Worm (Caenorhabditis elegans): ENCODE data around the gene cwp-2.

Gene cwp-2

DNA sequence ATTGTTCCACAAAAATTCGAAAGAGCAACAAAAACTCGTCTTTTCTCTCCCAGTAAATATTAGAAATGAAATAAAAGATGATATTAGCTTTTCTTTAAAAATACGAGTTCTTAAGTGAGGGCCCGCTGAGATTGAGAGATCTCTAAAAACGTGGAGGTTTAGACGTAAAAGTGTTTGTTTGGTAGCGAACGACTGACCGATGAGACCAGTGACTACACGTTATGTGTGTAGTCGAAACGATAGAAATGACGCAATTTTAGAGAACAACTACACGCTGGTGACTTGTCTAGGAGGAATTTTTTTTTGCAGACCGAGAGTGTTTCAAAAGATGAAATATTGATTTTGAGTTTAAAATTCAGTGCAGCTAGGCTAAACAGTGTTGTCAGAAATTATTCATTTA lies 20.3 kb upstream of the cwp-2 start, which contains the start of gene C37H5.13:
Gene C37H5.13, minus strand, starts transcription at position 229 of the 400 bp plus-strand sequence.
- TF ChIP-seq dmd-4 (tag; optimal IDR thresholded peaks at IDR 0.05) = no peak
- TF ChIP-seq nhr-12 (tag; optimal IDR thresholded peaks at IDR 0.05) = no peak
- TF ChIP-seq ceh-82 (tag; optimal IDR thresholded peaks at IDR 0.05) = no peak
- no peak for TF ChIP-seq sma-3 (GFP tag; optimal IDR thresholded peaks at IDR 0.05)
- TF ChIP-seq skn-1 (tag; optimal IDR thresholded peaks at IDR 0.05) = no peak
- no peak for TF ChIP-seq lin-13 (GFP tag; optimal IDR thresholded peaks at IDR 0.05)
- no peak for TF ChIP-seq mbf-1 (tag; optimal IDR thresholded peaks at IDR 0.05)
- TF ChIP-seq nhr-129 (tag; optimal IDR thresholded peaks at IDR 0.05) = peak; percentile 97
- TF ChIP-seq nhr-25 (tag; optimal IDR thresholded peaks at IDR 0.05) = peak; percentile 22
- TF ChIP-seq ZK546.5 (tag; optimal IDR thresholded peaks at IDR 0.05) = no peak
- TF ChIP-seq nhr-11 (tag; optimal IDR thresholded peaks at IDR 0.05) = no peak
- TF ChIP-seq lsy-2 (tag; optimal IDR thresholded peaks at IDR 0.05) = peak in 1 of 2 experiments; percentile 49
- no peak for TF ChIP-seq nhr-77 (tag; optimal IDR thresholded peaks at IDR 0.05)
- peak; percentile 67 for TF ChIP-seq sma-9 (GFP tag; optimal IDR thresholded peaks at IDR 0.05)
- TF ChIP-seq sma-9 (tag; optimal IDR thresholded peaks at IDR 0.05) = no peak
- TF ChIP-seq F13H6.1 (tag; optimal IDR thresholded peaks at IDR 0.05) = peak; percentile 65
- peak; percentile 49 for TF ChIP-seq crh-2 (tag; optimal IDR thresholded peaks at IDR 0.05)
- TF ChIP-seq ztf-1 (GFP tag; conservative IDR thresholded peaks at IDR 0.05) = no peak
- peak; percentile 40 for TF ChIP-seq fos-1 (tag; optimal IDR thresholded peaks at IDR 0.05)
- TF ChIP-seq C34F6.9 (tag; optimal IDR thresholded peaks at IDR 0.05) = no peak

DNA sequence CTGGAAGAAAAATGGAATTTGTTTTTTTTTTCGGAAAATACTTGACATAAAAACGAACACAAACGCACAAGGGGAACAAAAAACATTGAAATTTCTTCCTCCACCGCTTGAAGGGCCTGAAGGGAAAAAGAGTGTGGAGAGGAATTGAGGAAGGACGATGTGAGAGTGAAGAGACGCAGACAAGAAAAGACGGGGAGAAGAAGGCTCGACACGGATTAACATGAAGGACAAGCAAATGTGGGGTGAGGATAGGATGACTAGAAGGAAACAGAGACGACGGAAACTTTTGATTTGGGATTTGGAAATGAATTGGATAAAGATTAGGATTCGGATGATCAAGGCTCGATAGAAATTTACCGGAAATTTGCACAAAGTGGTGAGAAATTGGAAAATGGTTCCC lies 18.1 kb upstream of the cwp-2 start:
- TF ChIP-seq nhr-77 (tag; optimal IDR thresholded peaks at IDR 0.05) (no peak), Y55F3AM.14 (GFP tag; optimal IDR thresholded peaks at IDR 0.05) (no peak), lin-11 (tag; optimal IDR thresholded peaks at IDR 0.05) (no peak), unc-62 (GFP tag; optimal IDR thresholded peaks at IDR 0.05) (no peak), lin-39 (tag; optimal IDR thresholded peaks at IDR 0.05) (no peak), blmp-1 (tag; optimal IDR thresholded peaks at IDR 0.05; ENCODE audit: insufficient read depth) (no peak), gmeb-1 (tag; optimal IDR thresholded peaks at IDR 0.05) (no peak), nhr-25 (tag; optimal IDR thresholded peaks at IDR 0.05) (no peak), nhr-6 (tag; optimal IDR thresholded peaks at IDR 0.05) (no peak), ceh-16 (tag; optimal IDR thresholded peaks at IDR 0.05) (no peak), fos-1 (tag; optimal IDR thresholded peaks at IDR 0.05) (no peak), lsy-2 (tag; optimal IDR thresholded peaks at IDR 0.05) (peak in 1 of 2 experiments; percentile 45), nhr-129 (tag; optimal IDR thresholded peaks at IDR 0.05) (peak; percentile 51), F13H6.1 (tag; optimal IDR thresholded peaks at IDR 0.05) (no peak), unc-55 (GFP tag; optimal IDR thresholded peaks at IDR 0.05) (peak; percentile 42), zag-1 (tag; optimal IDR thresholded peaks at IDR 0.05) (no peak), crh-2 (tag; optimal IDR thresholded peaks at IDR 0.05) (no peak), elt-1 (tag; optimal IDR thresholded peaks at IDR 0.05) (no peak)

DNA sequence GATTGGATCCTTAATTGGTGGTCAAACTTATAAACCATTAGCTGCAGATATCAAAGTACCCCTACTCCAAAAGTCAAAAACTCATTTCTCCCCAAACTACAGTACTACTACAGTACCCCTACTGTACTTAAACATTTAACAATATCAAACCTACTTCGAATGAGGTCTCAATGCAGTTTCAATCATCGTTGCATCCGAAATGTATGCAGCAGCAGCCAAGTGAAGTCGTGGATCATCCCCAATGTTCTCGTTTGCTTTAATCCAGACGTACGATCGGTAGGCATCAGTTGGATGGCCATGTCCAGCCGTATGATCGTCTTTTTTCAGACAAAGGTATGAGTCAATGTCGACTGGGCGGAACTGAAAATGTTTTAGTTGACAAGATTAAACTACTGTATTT lies 15.1 kb upstream of the cwp-2 start:
- TF ChIP-seq elt-1 (tag; optimal IDR thresholded peaks at IDR 0.05) (no peak), elt-3 (tag; optimal IDR thresholded peaks at IDR 0.05) (no peak), sma-3 (GFP tag; optimal IDR thresholded peaks at IDR 0.05) (no peak), unc-55 (GFP tag; optimal IDR thresholded peaks at IDR 0.05) (no peak), nhr-23 (tag; optimal IDR thresholded peaks at IDR 0.05) (no peak), zag-1 (tag; optimal IDR thresholded peaks at IDR 0.05) (no peak), blmp-1 (tag; optimal IDR thresholded peaks at IDR 0.05; ENCODE audit: insufficient read depth) (no peak), skn-1 (tag; optimal IDR thresholded peaks at IDR 0.05) (no peak), F13H6.1 (tag; optimal IDR thresholded peaks at IDR 0.05) (no peak), C34F6.9 (tag; optimal IDR thresholded peaks at IDR 0.05) (no peak), egl-27 (tag; optimal IDR thresholded peaks at IDR 0.05) (no peak), lin-11 (tag; optimal IDR thresholded peaks at IDR 0.05) (no peak), peb-1 (tag; optimal IDR thresholded peaks at IDR 0.05) (no peak), ZK546.5 (tag; optimal IDR thresholded peaks at IDR 0.05) (no peak), unc-39 (tag; optimal IDR thresholded peaks at IDR 0.05) (no peak)

DNA sequence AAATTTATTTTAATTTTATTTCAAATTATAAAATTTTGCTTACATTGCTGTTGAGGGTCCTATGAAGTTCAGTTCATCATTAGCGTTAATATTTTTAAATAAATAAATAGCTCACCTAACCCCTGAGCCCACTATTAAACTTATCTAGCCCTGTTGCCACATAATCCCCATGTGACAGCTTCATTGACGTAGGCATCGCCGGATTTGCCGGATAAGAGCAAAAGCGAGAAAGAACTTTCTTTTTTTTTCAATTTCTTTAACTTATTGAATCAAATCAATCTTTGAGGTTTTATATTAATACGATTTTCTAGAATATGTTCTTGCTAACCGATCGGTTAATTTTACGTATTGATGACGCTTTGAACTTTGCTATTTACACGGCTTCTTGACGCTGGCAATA lies 9.5 kb upstream of the cwp-2 start:
- no peak for TF ChIP-seq nhr-21 (tag; optimal IDR thresholded peaks at IDR 0.05)
- no peak for TF ChIP-seq dmd-4 (tag; optimal IDR thresholded peaks at IDR 0.05)
- TF ChIP-seq nhr-6 (tag; optimal IDR thresholded peaks at IDR 0.05) = no peak
- no peak for TF ChIP-seq nhr-10 (tag; optimal IDR thresholded peaks at IDR 0.05)
- TF ChIP-seq ama-1 (optimal IDR thresholded peaks at IDR 0.05) = no peak
